Worm (Caenorhabditis elegans) whole organism, L3 larva: ENCODE measurements around the gene str-260.

Source experiments
- R02D3.7 ChIP-seq: fragments of 150-350 bp; optimal IDR thresholded peaks from 2 replicates; lab custom pipeline; 2014; ENCODE audit warnings: missing biosample characterization, missing genetic modification characterization
- ZK546.5 ChIP-seq: sonication (generic microtip); optimal IDR thresholded peaks from 2 replicates; lab custom pipeline; 2017; ENCODE audit warnings: missing biosample characterization, missing genetic modification characterization
- aly-2 ChIP-seq: fragments of 150-350 bp; optimal IDR thresholded peaks from 2 replicates; lab custom pipeline; 2014; ENCODE audit warnings: missing biosample characterization, missing genetic modification characterization
- ama-1 ChIP-seq: fragments of 150-350 bp; optimal IDR thresholded peaks from 2 replicates; lab custom pipeline; 2018
- ceh-16 ChIP-seq: sonication (generic microtip); optimal IDR thresholded peaks from 2 replicates; lab custom pipeline; 2017; ENCODE audit warnings: missing biosample characterization, missing genetic modification characterization
- ceh-28 ChIP-seq: fragments of 150-350 bp; optimal IDR thresholded peaks from 2 replicates; lab custom pipeline; 2014; ENCODE audit warnings: missing biosample characterization, missing genetic modification reagents, missing genetic modification characterization
- ceh-82 ChIP-seq: fragments of 150-350 bp; optimal IDR thresholded peaks from 2 replicates; lab custom pipeline; 2014; ENCODE audit warnings: missing biosample characterization, missing genetic modification characterization
- ceh-9 ChIP-seq: sonication (generic microtip); optimal IDR thresholded peaks from 2 replicates; lab custom pipeline; 2018; ENCODE audit warnings: missing biosample characterization, missing genetic modification characterization
- daf-12 ChIP-seq: fragments of 150-350 bp; optimal IDR thresholded peaks from 2 replicates; lab custom pipeline; 2014; ENCODE audit warnings: missing biosample characterization, missing genetic modification reagents, missing genetic modification characterization
- egl-27 ChIP-seq: sonication (generic microtip); optimal IDR thresholded peaks from 4 replicates; lab custom pipeline; 2017; ENCODE audit warnings: missing biosample characterization, missing genetic modification reagents, missing genetic modification characterization
- egl-5 ChIP-seq: fragments of 150-350 bp; optimal IDR thresholded peaks from 2 replicates; lab custom pipeline; 2017; ENCODE audit warnings: missing biosample characterization, missing genetic modification reagents, missing genetic modification characterization, inconsistent platforms
- elt-1 ChIP-seq: fragments of 150-350 bp; optimal IDR thresholded peaks from 2 replicates; lab custom pipeline; 2014; ENCODE audit warnings: missing biosample characterization, missing genetic modification characterization
- elt-2 ChIP-seq: sonication (generic microtip); optimal IDR thresholded peaks from 2 replicates; lab custom pipeline; 2016; ENCODE audit warnings: missing genetic modification reagents, mild to moderate bottlenecking, missing genetic modification characterization, missing compliant biosample characterization
- elt-3 ChIP-seq, 3 experiments: fragments of 150-350 bp in 1 of 3; sonication (generic microtip) in 2 of 3; optimal IDR thresholded peaks; 2 replicates in 2 of 3; 4 replicates in 1 of 3; lab custom pipeline; 2014 to 2017; ENCODE audit warnings: missing biosample characterization in 3 of 3, missing genetic modification characterization in 3 of 3
- eor-1 ChIP-seq, 2 experiments: fragments of 150-350 bp; optimal IDR thresholded peaks; 2 replicates each; lab custom pipeline; 2014 to 2018; ENCODE audit warnings: missing biosample characterization in 2 of 2, missing genetic modification characterization in 2 of 2
- fkh-10 ChIP-seq: sonication (generic microtip); optimal IDR thresholded peaks from 2 replicates; lab custom pipeline; 2017; ENCODE audit warnings: missing biosample characterization, missing genetic modification reagents, missing genetic modification characterization
- fkh-2 ChIP-seq: fragments of 150-350 bp; optimal IDR thresholded peaks from 2 replicates; lab custom pipeline; 2014; ENCODE audit warnings: missing biosample characterization, missing genetic modification reagents, missing genetic modification characterization
- fos-1 ChIP-seq: fragments of 150-350 bp; optimal IDR thresholded peaks from 2 replicates; lab custom pipeline; 2014; ENCODE audit warnings: missing biosample characterization, missing genetic modification characterization
- hmg-11 ChIP-seq: sonication (generic microtip); optimal IDR thresholded peaks from 2 replicates; lab custom pipeline; 2016; ENCODE audit warnings: missing genetic modification characterization, missing compliant biosample characterization
- jun-1 ChIP-seq: fragments of 150-350 bp; optimal IDR thresholded peaks from 2 replicates; lab custom pipeline; 2014; ENCODE audit warnings: missing biosample characterization, missing genetic modification reagents, missing genetic modification characterization
- lin-15B ChIP-seq: fragments of 150-350 bp; optimal IDR thresholded peaks from 2 replicates; lab custom pipeline; 2014; ENCODE audit warnings: missing biosample characterization, missing genetic modification characterization
- lin-39 ChIP-seq: fragments of 150-350 bp; optimal IDR thresholded peaks from 2 replicates; lab custom pipeline; 2018; ENCODE audit warnings: missing biosample characterization, missing genetic modification reagents, missing genetic modification characterization
- lsy-12 ChIP-seq: sonication (generic microtip); optimal IDR thresholded peaks from 2 replicates; lab custom pipeline; 2016; ENCODE audit warnings: mild to moderate bottlenecking, missing genetic modification characterization, missing compliant biosample characterization
- mdl-1 ChIP-seq: fragments of 150-350 bp; optimal IDR thresholded peaks from 2 replicates; lab custom pipeline; 2014; ENCODE audit warnings: missing biosample characterization, missing genetic modification characterization
- mml-1 ChIP-seq: fragments of 150-350 bp; sonication (generic microtip); optimal IDR thresholded peaks from 3 replicates; lab custom pipeline; 2014; ENCODE audit warnings: missing biosample characterization, missing genetic modification characterization
- nfya-1 ChIP-seq: sonication (generic microtip); optimal IDR thresholded peaks from 2 replicates; lab custom pipeline; 2017; ENCODE audit warnings: missing genetic modification characterization, mild to moderate bottlenecking, missing compliant biosample characterization, antibody characterized with exemption, moderate library complexity; ENCODE audit not compliant: insufficient read depth
- nhr-11 ChIP-seq: fragments of 150-350 bp; optimal IDR thresholded peaks from 2 replicates; lab custom pipeline; 2014; ENCODE audit warnings: missing biosample characterization, missing genetic modification characterization
- nhr-12 ChIP-seq: fragments of 150-350 bp; optimal IDR thresholded peaks from 2 replicates; lab custom pipeline; 2014; ENCODE audit warnings: missing biosample characterization, missing genetic modification characterization
- nhr-23 ChIP-seq: fragments of 150-350 bp; optimal IDR thresholded peaks from 2 replicates; lab custom pipeline; 2014; ENCODE audit warnings: missing biosample characterization, missing genetic modification reagents, missing genetic modification characterization
- nhr-237 ChIP-seq: fragments of 150-350 bp; optimal IDR thresholded peaks from 2 replicates; lab custom pipeline; 2014; ENCODE audit warnings: missing biosample characterization, missing genetic modification characterization
- nhr-25 ChIP-seq: sonication (generic microtip); optimal IDR thresholded peaks from 2 replicates; lab custom pipeline; 2017; ENCODE audit warnings: missing biosample characterization, missing genetic modification characterization
- nhr-28 ChIP-seq: fragments of 150-350 bp; optimal IDR thresholded peaks from 2 replicates; lab custom pipeline; 2014; ENCODE audit warnings: missing biosample characterization, missing genetic modification characterization
- nhr-43 ChIP-seq: sonication (generic microtip); optimal IDR thresholded peaks from 2 replicates; lab custom pipeline; 2016; ENCODE audit warnings: mild to moderate bottlenecking, missing genetic modification characterization, missing compliant biosample characterization; ENCODE audit not compliant: poor library complexity, severe bottlenecking
- nhr-67 ChIP-seq: fragments of 150-350 bp; optimal IDR thresholded peaks from 2 replicates; lab custom pipeline; 2014; ENCODE audit warnings: missing biosample characterization, missing genetic modification characterization
- nhr-76 ChIP-seq: fragments of 150-350 bp; sonication (generic microtip); optimal IDR thresholded peaks from 5 replicates; lab custom pipeline; 2014; ENCODE audit warnings: missing biosample characterization, missing genetic modification characterization
- nhr-77 ChIP-seq: fragments of 150-350 bp; optimal IDR thresholded peaks from 2 replicates; lab custom pipeline; 2014; ENCODE audit warnings: missing biosample characterization, missing genetic modification characterization
- pha-4 ChIP-seq: fragments of 150-350 bp; optimal IDR thresholded peaks from 2 replicates; lab custom pipeline; 2014; ENCODE audit warnings: missing biosample characterization, missing genetic modification reagents, missing genetic modification characterization
- pqm-1 ChIP-seq: fragments of 150-350 bp; optimal IDR thresholded peaks from 2 replicates; lab custom pipeline; 2017; ENCODE audit warnings: missing biosample characterization, missing genetic modification characterization, inconsistent platforms
- sea-2 ChIP-seq: fragments of 150-350 bp; sonication (generic microtip); optimal IDR thresholded peaks from 4 replicates; lab custom pipeline; 2014; ENCODE audit warnings: missing biosample characterization, missing genetic modification reagents, missing genetic modification characterization
- skn-1 ChIP-seq: fragments of 150-350 bp; optimal IDR thresholded peaks from 2 replicates; lab custom pipeline; 2014; ENCODE audit warnings: missing biosample characterization, missing genetic modification characterization
- snpc-4 ChIP-seq: fragments of 150-350 bp; optimal IDR thresholded peaks from 2 replicates; lab custom pipeline; 2014; ENCODE audit warnings: missing biosample characterization, missing genetic modification characterization
- tbx-2 ChIP-seq: sonication (generic microtip); optimal IDR thresholded peaks from 2 replicates; lab custom pipeline; 2016; ENCODE audit warnings: mild to moderate bottlenecking, missing genetic modification characterization, missing compliant biosample characterization
- unc-39 ChIP-seq: sonication (generic microtip); optimal IDR thresholded peaks from 4 replicates; lab custom pipeline; 2017; ENCODE audit warnings: missing biosample characterization, missing genetic modification characterization
- unc-62 ChIP-seq: fragments of 150-350 bp; sonication (generic microtip); optimal IDR thresholded peaks from 4 replicates; lab custom pipeline; 2014; ENCODE audit warnings: missing biosample characterization, missing genetic modification reagents, missing genetic modification characterization
- zag-1 ChIP-seq: fragments of 150-350 bp; optimal IDR thresholded peaks from 2 replicates; lab custom pipeline; 2014; ENCODE audit warnings: missing biosample characterization, missing genetic modification characterization
- ztf-11 ChIP-seq: fragments of 150-350 bp; optimal IDR thresholded peaks from 2 replicates; lab custom pipeline; 2014; ENCODE audit warnings: missing biosample characterization, missing genetic modification characterization
- ztf-4 ChIP-seq: fragments of 150-350 bp; optimal IDR thresholded peaks from 2 replicates; lab custom pipeline; 2014; ENCODE audit warnings: missing biosample characterization, missing genetic modification characterization

Gene str-260

DNA sequence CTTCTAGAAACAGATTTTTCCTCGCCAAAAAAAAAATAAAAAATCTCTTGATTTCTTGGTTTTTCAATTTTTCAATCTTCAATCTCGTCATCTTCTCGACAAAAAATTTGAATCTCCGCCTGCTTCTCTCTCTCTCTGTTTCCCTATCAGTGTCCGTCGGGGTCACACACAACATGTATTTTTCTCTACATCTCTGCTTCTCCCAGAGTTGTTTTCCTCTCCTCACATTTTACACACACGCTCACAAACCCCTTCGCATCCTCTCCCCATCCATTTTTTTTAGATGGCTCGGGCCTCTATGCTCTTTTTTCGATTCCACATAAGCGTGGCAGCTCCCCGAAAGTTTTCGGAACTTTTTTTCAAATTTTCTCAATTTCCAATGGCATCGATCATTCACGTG lies 52.8 kb downstream of the str-260 start:
- no peak for TF ChIP-seq lsy-12
- TF ChIP-seq ztf-4, result no peak
- no peak for TF ChIP-seq ceh-82 (tag; lab: Kevin White, UChicago)
- no peak for TF ChIP-seq nhr-11 (tag; lab: Kevin White, UChicago)
- TF ChIP-seq pha-4 (tag; lab: Kevin White, UChicago), result peak; percentile 63
- TF ChIP-seq fkh-10 (GFP tag; lab: Kevin White, UChicago), result no peak
- no peak for TF ChIP-seq nhr-237 (tag; lab: Kevin White, UChicago)
- TF ChIP-seq ceh-16 (tag; lab: Kevin White, UChicago), result no peak
- no peak for TF ChIP-seq egl-27 (tag; lab: Kevin White, UChicago)
- no peak for TF ChIP-seq nhr-77
- TF ChIP-seq lin-15B (tag; lab: Kevin White, UChicago), result peak; percentile 97
- no peak for TF ChIP-seq daf-12 (tag; lab: Kevin White, UChicago)
- no peak for TF ChIP-seq ZK546.5 (tag; lab: Kevin White, UChicago)
- no peak for TF ChIP-seq elt-3 (tag; optimal IDR thresholded peaks at IDR 0.05; lab: Kevin White, UChicago)
- TF ChIP-seq snpc-4 (tag; lab: Kevin White, UChicago), result peak; percentile 13
- no peak for TF ChIP-seq sea-2
- TF ChIP-seq ztf-11 (tag; lab: Kevin White, UChicago), result no peak
- peak; percentile 26 for TF ChIP-seq nhr-43 (tag; lab: Kevin White, UChicago)
- no peak for TF ChIP-seq eor-1 (tag; optimal IDR thresholded peaks at IDR 0.05; lab: Kevin White, UChicago)
- TF ChIP-seq fos-1 (tag; lab: Kevin White, UChicago), result no peak
- peak; percentile 36 for TF ChIP-seq lin-39 (tag; lab: Kevin White, UChicago)
- no peak for TF ChIP-seq jun-1 (tag; lab: Kevin White, UChicago)
- TF ChIP-seq tbx-2 (tag; lab: Kevin White, UChicago), result no peak
- TF ChIP-seq hmg-11 (tag; lab: Kevin White, UChicago), result peak; percentile 74
- no peak for TF ChIP-seq nhr-76 (tag; lab: Kevin White, UChicago)
- TF ChIP-seq fkh-2 (tag; lab: Kevin White, UChicago), result no peak
- no peak for TF ChIP-seq elt-1
- no peak for TF ChIP-seq aly-2 (tag; lab: Kevin White, UChicago)
- TF ChIP-seq nhr-23 (tag; lab: Kevin White, UChicago), result peak; percentile 50
- TF ChIP-seq R02D3.7 (tag; lab: Kevin White, UChicago), result no peak
- no peak for TF ChIP-seq ceh-9
- TF ChIP-seq zag-1 (tag; lab: Kevin White, UChicago), result no peak
- TF ChIP-seq mml-1 (tag; lab: Kevin White, UChicago), result no peak
- TF ChIP-seq nhr-12 (tag; lab: Kevin White, UChicago), result no peak
- TF ChIP-seq nhr-28 (tag; lab: Kevin White, UChicago), result no peak
- no peak for TF ChIP-seq unc-62 (GFP tag; lab: Kevin White, UChicago)
- no peak for TF ChIP-seq unc-39 (tag; lab: Kevin White, UChicago)
- TF ChIP-seq elt-2 (tag; lab: Kevin White, UChicago), result peak; percentile 37
- TF ChIP-seq skn-1 (tag; lab: Kevin White, UChicago), result no peak
- no peak for TF ChIP-seq egl-5 (tag; lab: Kevin White, UChicago)
- no peak for TF ChIP-seq nhr-25 (tag; lab: Kevin White, UChicago)
- TF ChIP-seq ama-1 (lab: Kevin White, UChicago), result peak; percentile 45
- peak; percentile 25 for TF ChIP-seq mdl-1 (tag; lab: Kevin White, UChicago)
- no peak for TF ChIP-seq pqm-1
- TF ChIP-seq nhr-67 (tag; lab: Kevin White, UChicago), result no peak
- peak; percentile 60 for TF ChIP-seq nfya-1 (tag; lab: Kevin White, UChicago)
- TF ChIP-seq ceh-28 (tag; lab: Kevin White, UChicago), result no peak
